Fruit fly (Drosophila melanogaster) whole organism, prepupa: Measurements from ENCODE around the gene Tg.

Source experiments
- Blimp-1 ChIP-seq: fragments of 200-800 bp; sonication (Bioruptor generic); optimal IDR thresholded peaks from 3 replicates; lab custom pipeline; 2017; ENCODE audit warnings: missing biosample characterization, missing genetic modification characterization, mild to moderate bottlenecking, moderate library complexity, missing genetic modification reagents
- Gug ChIP-seq: fragments of 200-800 bp; sonication (Bioruptor generic); IDR thresholded peaks from 2 replicates; pipeline ENCODE4 v1.3.6; 2022; ENCODE audit warnings: missing biosample characterization, missing genetic modification characterization
- Met ChIP-seq: fragments of 200-800 bp; sonication (Bioruptor generic); optimal IDR thresholded peaks from 3 replicates; lab custom pipeline; 2016; ENCODE audit warnings: missing biosample characterization, missing genetic modification characterization
- OdsH ChIP-seq: fragments of 200-800 bp; sonication (Bioruptor generic); optimal IDR thresholded peaks from 3 replicates; lab custom pipeline; 2016; ENCODE audit warnings: missing biosample characterization, missing genetic modification characterization
- fd59A ChIP-seq: fragments of 200-800 bp; sonication (Bioruptor generic); optimal IDR thresholded peaks from 2 replicates; lab custom pipeline; 2017; ENCODE audit warnings: missing biosample characterization, mild to moderate bottlenecking, missing genetic modification characterization, missing genetic modification reagents

DNA sequence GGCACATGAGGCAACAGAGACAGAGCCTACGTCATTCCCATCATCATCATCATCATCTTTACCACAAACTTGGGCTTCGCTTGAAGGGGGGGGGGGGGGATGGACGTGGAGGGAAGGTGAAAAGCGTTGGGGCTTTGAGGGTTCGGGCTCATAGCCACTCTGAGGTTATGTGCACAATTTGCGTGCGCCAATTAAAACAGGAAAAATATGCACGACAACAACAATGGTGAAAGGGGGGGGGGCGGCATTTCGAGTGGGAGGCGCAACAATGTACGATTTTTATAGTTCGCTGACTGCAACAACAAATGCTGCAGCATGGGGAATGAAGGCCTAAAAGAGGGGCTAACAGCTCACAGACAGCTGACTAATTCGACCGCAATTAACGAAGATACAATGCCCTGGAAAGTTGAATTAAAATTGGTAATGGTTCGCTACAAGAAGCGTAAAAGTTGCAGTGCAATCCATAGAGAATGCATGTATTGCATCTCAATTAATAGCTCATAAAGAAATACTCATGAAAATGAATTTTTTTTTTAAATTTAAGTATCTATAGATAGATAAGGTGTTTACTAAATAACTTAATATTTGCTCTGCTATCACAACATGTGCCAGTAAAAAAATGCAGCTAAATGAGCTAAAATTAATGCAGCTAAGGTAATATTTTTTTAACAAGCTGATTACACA lies 44.2 kb upstream of the Tg start:
- TF ChIP-seq OdsH (GFP tag; lab: Kevin White, UChicago) (no peak), fd59A (no peak), Blimp-1 (GFP tag; lab: Kevin White, UChicago) (no peak), Met (GFP tag; lab: Kevin White, UChicago) (no peak), Gug (GFP tag; lab: Robert Waterston, UW) (no peak)
